Fruit fly (Drosophila melanogaster): ENCODE data around the gene Ugt35B1.
A peak's percentile ranks its signal among the peaks of the same experiment; 100 is the strongest.

The Ugt35B1 gene

dm6 chr3R:11196648-11197388 is 26.8 kb upstream of the Ugt35B1 start (continued):
- TF ChIP-seq Nf-YA (GFP tag; IDR thresholded peaks at IDR 0.05) (peak; percentile 96), CTCF (GFP tag; optimal IDR thresholded peaks at IDR 0.05) (peak; percentile 67), knrl (GFP tag; IDR thresholded peaks at IDR 0.05; ENCODE audit: partially characterized antibody) (no peak), jumu (GFP tag; optimal IDR thresholded peaks at IDR 0.05) (peak; percentile 85), Vsx1 (GFP tag; optimal IDR thresholded peaks at IDR 0.05) (peak; percentile 96), Drgx (GFP tag; IDR thresholded peaks at IDR 0.05) (peak; percentile 98), CG2202 (tag; optimal IDR thresholded peaks at IDR 0.05) (peak; percentile 92), sisA (GFP tag; IDR thresholded peaks at IDR 0.05) (peak; percentile 99), gfzf (GFP tag; optimal IDR thresholded peaks at IDR 0.05) (peak; percentile 3), Spps (tag; optimal IDR thresholded peaks at IDR 0.05) (peak; percentile 94), Sox102F (GFP tag; optimal IDR thresholded peaks at IDR 0.05) (peak; percentile 99), CG15696 (tag; optimal IDR thresholded peaks at IDR 0.05) (peak; percentile 90), Atf-2 (GFP tag; optimal IDR thresholded peaks at IDR 0.05) (peak; percentile 74), tup (GFP tag; optimal IDR thresholded peaks at IDR 0.05) (peak; percentile 69), CG18011 (GFP tag; optimal IDR thresholded peaks at IDR 0.05) (peak; percentile 90), lab (GFP tag; optimal IDR thresholded peaks at IDR 0.05) (peak; percentile 99), twi (tag; optimal IDR thresholded peaks at IDR 0.05) (peak; percentile 88), CG6175 (GFP tag; IDR thresholded peaks at IDR 0.05) (peak; percentile 95; the same call in 2 of the 3 replicates), gem (tag; optimal IDR thresholded peaks at IDR 0.05) (peak; percentile 100), lilli (GFP tag; optimal IDR thresholded peaks at IDR 0.05) (peak; percentile 94), Asciz (GFP tag; optimal IDR thresholded peaks at IDR 0.05) (peak; percentile 99), crol (GFP tag; IDR thresholded peaks at IDR 0.05) (peak; percentile 73), unc-4 (GFP tag; IDR thresholded peaks at IDR 0.05; ENCODE audit: partially characterized antibody) (no peak), Doc3 (GFP tag; IDR thresholded peaks at IDR 0.05; ENCODE audit: partially characterized antibody) (no peak), sens (GFP tag) (peak; percentile 97), NfI (GFP tag; optimal IDR thresholded peaks at IDR 0.05) (peak; percentile 98), sob (GFP tag; IDR thresholded peaks at IDR 0.05) (peak; percentile 99), CG13624 (GFP tag; optimal IDR thresholded peaks at IDR 0.05) (peak; percentile 97), CG11696 (GFP tag; IDR thresholded peaks at IDR 0.05) (peak; percentile 86), C15 (GFP tag; IDR thresholded peaks at IDR 0.05) (peak; percentile 96), ab (GFP tag; optimal IDR thresholded peaks at IDR 0.05) (no peak), az2 (GFP tag; optimal IDR thresholded peaks at IDR 0.05) (peak; percentile 96), Hr3 (GFP tag; optimal IDR thresholded peaks at IDR 0.05) (peak; percentile 99), exex (tag; optimal IDR thresholded peaks at IDR 0.05) (peak; percentile 94), CG4617 (GFP tag; optimal IDR thresholded peaks at IDR 0.05; ENCODE audit: borderline replicate concordance) (peak; percentile 86), CG1832 (GFP tag; optimal IDR thresholded peaks at IDR 0.05) (no peak), wdn (GFP tag; IDR thresholded peaks at IDR 0.05) (peak; percentile 97), pros (GFP tag; optimal IDR thresholded peaks at IDR 0.05) (peak; percentile 77), Dip3 (GFP tag; optimal IDR thresholded peaks at IDR 0.05) (peak; percentile 88), CG10543 (GFP tag; optimal IDR thresholded peaks at IDR 0.05) (peak; percentile 97), E2f1 (GFP tag; IDR thresholded peaks at IDR 0.05) (peak; percentile 98)
